Worm (Caenorhabditis elegans) whole organism, L4 larva: ENCODE measurements around the gene srw-68.

Source experiments
- F37D6.2 ChIP-seq: sonication (generic microtip); optimal IDR thresholded peaks from 2 replicates; lab custom pipeline; 2016; ENCODE audit warnings: mild to moderate bottlenecking, missing genetic modification characterization, missing compliant biosample characterization
- F44E2.7 ChIP-seq: fragments of 200-800 bp; sonication (Bioruptor generic); IDR thresholded peaks from 2 replicates; pipeline ENCODE4 v2.1.2; 2022; ENCODE audit warnings: missing genetic modification characterization, missing compliant biosample characterization
- F49E8.2 ChIP-seq: sonication (generic microtip); optimal IDR thresholded peaks from 2 replicates; lab custom pipeline; 2016; ENCODE audit warnings: missing compliant biosample characterization, mild to moderate bottlenecking, missing genetic modification characterization, borderline replicate concordance
- R02D3.7 ChIP-seq: fragments of 150-350 bp; sonication (generic microtip); optimal IDR thresholded peaks from 3 replicates; lab custom pipeline; 2014; ENCODE audit warnings: missing biosample characterization, missing genetic modification characterization
- Y105C5A.15 ChIP-seq: fragments of 200-800 bp; sonication (Bioruptor generic); IDR thresholded peaks from 2 replicates; pipeline ENCODE4 v1.3.6; 2022; ENCODE audit warnings: missing genetic modification characterization, missing compliant biosample characterization
- Y48G9A.11 ChIP-seq: fragments of 200-800 bp; sonication (Bioruptor generic); IDR thresholded peaks from 2 replicates; pipeline ENCODE4 v1.3.6; 2022; ENCODE audit warnings: missing genetic modification reagents, missing genetic modification characterization, missing compliant biosample characterization
- Y5F2A.4 ChIP-seq: fragments of 200-800 bp; sonication (Bioruptor generic); optimal IDR thresholded peaks from 2 replicates; lab custom pipeline; 2018; ENCODE audit warnings: mild to moderate bottlenecking, missing genetic modification characterization, missing compliant biosample characterization
- ZK546.5 ChIP-seq, 2 experiments: sonication (generic microtip); optimal IDR thresholded peaks; 2 replicates each; lab custom pipeline; 2017; ENCODE audit warnings: missing biosample characterization in 2 of 2, missing genetic modification characterization in 2 of 2
- aha-1 ChIP-seq: fragments of 150-350 bp; peaks from one replicate; lab custom pipeline; 2014; ENCODE audit warnings: missing biosample characterization, missing genetic modification characterization
- ama-1 ChIP-seq: fragments of 150-350 bp; optimal IDR thresholded peaks from 2 replicates; lab custom pipeline; 2014; ENCODE audit warnings: inconsistent platforms, mixed read lengths
- arid-1 ChIP-seq: fragments of 200-800 bp; sonication (Bioruptor generic); conservative IDR thresholded peaks from 2 replicates; pipeline ENCODE4 v1.3.6; 2022; ENCODE audit warnings: missing genetic modification reagents, missing genetic modification characterization, missing compliant biosample characterization
- ceh-20 ChIP-seq: fragments of 200-800 bp; sonication (Bioruptor generic); IDR thresholded peaks from 2 replicates; pipeline ENCODE4 v1.3.6; 2022; ENCODE audit warnings: missing genetic modification reagents, missing genetic modification characterization, missing compliant biosample characterization
- ceh-28 ChIP-seq: fragments of 150-350 bp; optimal IDR thresholded peaks from 2 replicates; lab custom pipeline; 2014; ENCODE audit warnings: missing biosample characterization, missing genetic modification reagents, missing genetic modification characterization
- ceh-44 ChIP-seq: fragments of 200-800 bp; sonication (Bioruptor generic); IDR thresholded peaks from 2 replicates; pipeline ENCODE4 v1.3.6; 2022; ENCODE audit warnings: missing genetic modification reagents, missing genetic modification characterization, missing compliant biosample characterization
- ceh-62 ChIP-seq: sonication (generic microtip); optimal IDR thresholded peaks from 2 replicates; lab custom pipeline; 2017; ENCODE audit warnings: missing biosample characterization, missing genetic modification characterization
- ceh-82 ChIP-seq: sonication (generic microtip); optimal IDR thresholded peaks from 2 replicates; lab custom pipeline; 2017; ENCODE audit warnings: missing biosample characterization, missing genetic modification characterization
- ctbp-1 ChIP-seq: fragments of 200-800 bp; sonication (Bioruptor generic); IDR thresholded peaks from 2 replicates; pipeline ENCODE4 v1.3.6; 2022; ENCODE audit warnings: missing genetic modification reagents, missing genetic modification characterization, missing compliant biosample characterization
- daf-19 ChIP-seq: fragments of 200-800 bp; sonication (Bioruptor generic); conservative IDR thresholded peaks from 2 replicates; pipeline ENCODE4 v1.3.6; 2022; ENCODE audit warnings: missing genetic modification characterization, missing compliant biosample characterization
- daf-8 ChIP-seq: fragments of 200-800 bp; sonication (Bioruptor generic); IDR thresholded peaks from 2 replicates; pipeline ENCODE4 v1.3.6; 2022; ENCODE audit warnings: missing genetic modification characterization, missing compliant biosample characterization
- dmd-6 ChIP-seq: fragments of 200-800 bp; sonication (Bioruptor generic); IDR thresholded peaks from 2 replicates; pipeline ENCODE4 v1.3.6; 2022; ENCODE audit warnings: missing genetic modification reagents, missing genetic modification characterization, missing compliant biosample characterization
- dmd-8 ChIP-seq: fragments of 200-800 bp; sonication (Bioruptor generic); IDR thresholded peaks from 2 replicates; pipeline ENCODE4 v1.3.6; 2022; ENCODE audit warnings: missing genetic modification characterization, missing compliant biosample characterization
- duxl-1 ChIP-seq: sonication (generic microtip); optimal IDR thresholded peaks from 2 replicates; lab custom pipeline; 2016; ENCODE audit warnings: mild to moderate bottlenecking, missing genetic modification characterization, moderate library complexity, missing compliant biosample characterization; ENCODE audit not compliant: poor library complexity
- egl-43 ChIP-seq: fragments of 200-800 bp; sonication (Bioruptor generic); IDR thresholded peaks from 2 replicates; pipeline ENCODE4 v1.3.6; 2022; ENCODE audit warnings: missing genetic modification reagents, missing genetic modification characterization, missing compliant biosample characterization
- fkh-10 ChIP-seq: fragments of 150-350 bp; optimal IDR thresholded peaks from 2 replicates; lab custom pipeline; 2014; ENCODE audit warnings: missing biosample characterization, missing genetic modification reagents, missing genetic modification characterization
- fos-1 ChIP-seq: fragments of 150-350 bp; optimal IDR thresholded peaks from 2 replicates; lab custom pipeline; 2014; ENCODE audit warnings: missing biosample characterization, missing genetic modification characterization
- hlh-11 ChIP-seq: fragments of 200-800 bp; sonication (Bioruptor generic); optimal IDR thresholded peaks from 2 replicates; lab custom pipeline; 2018; ENCODE audit warnings: mild to moderate bottlenecking, missing genetic modification characterization, missing compliant biosample characterization
- hlh-30 ChIP-seq: sonication (generic microtip); optimal IDR thresholded peaks from 2 replicates; lab custom pipeline; 2017; ENCODE audit warnings: antibody characterized with exemption, mild to moderate bottlenecking, missing genetic modification characterization, missing compliant biosample characterization; ENCODE audit not compliant: insufficient read depth
- lim-7 ChIP-seq: fragments of 200-800 bp; sonication (Bioruptor generic); IDR thresholded peaks from 2 replicates; pipeline ENCODE4 v1.3.6; 2022; ENCODE audit warnings: missing genetic modification characterization, missing compliant biosample characterization
- lin-1 ChIP-seq: fragments of 200-800 bp; sonication (Bioruptor generic); IDR thresholded peaks from 2 replicates; pipeline ENCODE4 v1.3.6; 2022; ENCODE audit warnings: missing genetic modification reagents, missing genetic modification characterization, missing compliant biosample characterization
- lin-15B ChIP-seq: fragments of 150-350 bp; sonication (generic microtip); optimal IDR thresholded peaks from 3 replicates; lab custom pipeline; 2014; ENCODE audit warnings: missing biosample characterization, missing genetic modification characterization
- lin-38 ChIP-seq: fragments of 200-800 bp; sonication (Bioruptor generic); IDR thresholded peaks from 2 replicates; pipeline ENCODE4 v1.3.6; 2022; ENCODE audit warnings: missing genetic modification reagents, missing genetic modification characterization, missing compliant biosample characterization
- lin-39 ChIP-seq: fragments of 150-350 bp; optimal IDR thresholded peaks from 2 replicates; lab custom pipeline; 2014; ENCODE audit warnings: missing biosample characterization, missing genetic modification reagents, missing genetic modification characterization
- lir-3 ChIP-seq: sonication (generic microtip); optimal IDR thresholded peaks from 2 replicates; lab custom pipeline; 2016; ENCODE audit warnings: mild to moderate bottlenecking, missing genetic modification characterization, missing compliant biosample characterization
- lsy-2 ChIP-seq, 2 experiments: fragments of 150-350 bp in 1 of 2; sonication (generic microtip) in 1 of 2; optimal IDR thresholded peaks; 2 replicates each; lab custom pipeline; 2014 to 2017; ENCODE audit warnings: missing biosample characterization in 2 of 2, missing genetic modification characterization in 2 of 2
- madf-5 ChIP-seq, 2 experiments: fragments of 200-800 bp; sonication (Bioruptor generic); IDR thresholded peaks; 2 replicates each; pipeline ENCODE4 v1.3.6; 2022; ENCODE audit warnings: missing compliant biosample characterization in 2 of 2, missing genetic modification characterization in 2 of 2
- mdl-1 ChIP-seq, 2 experiments: fragments of 150-350 bp in 1 of 2; sonication (generic microtip) in 1 of 2; optimal IDR thresholded peaks; 2 replicates each; lab custom pipeline; 2014 to 2017; ENCODE audit warnings: missing biosample characterization in 2 of 2, missing genetic modification characterization in 2 of 2
- mdt-29 ChIP-seq: fragments of 200-800 bp; sonication (Bioruptor generic); IDR thresholded peaks from 2 replicates; pipeline ENCODE4 v1.3.6; 2022; ENCODE audit warnings: missing genetic modification reagents, missing genetic modification characterization, missing compliant biosample characterization
- mes-2 ChIP-seq: sonication (generic microtip); optimal IDR thresholded peaks from 2 replicates; lab custom pipeline; 2016; ENCODE audit warnings: missing genotype, mild to moderate bottlenecking, missing genetic modification characterization, missing compliant biosample characterization; ENCODE audit not compliant: poor library complexity, severe bottlenecking
- nhr-28 ChIP-seq: fragments of 150-350 bp; optimal IDR thresholded peaks from 2 replicates; lab custom pipeline; 2014; ENCODE audit warnings: missing biosample characterization, missing genetic modification characterization
- nhr-41 ChIP-seq: fragments of 200-800 bp; sonication (Bioruptor generic); IDR thresholded peaks from 2 replicates; pipeline ENCODE4 v1.3.6; 2022; ENCODE audit warnings: missing genetic modification reagents, missing genetic modification characterization, missing compliant biosample characterization
- php-3 ChIP-seq: fragments of 200-800 bp; sonication (Bioruptor generic); IDR thresholded peaks from 2 replicates; pipeline ENCODE4 v1.3.6; 2022; ENCODE audit warnings: missing genetic modification reagents, missing genetic modification characterization, missing compliant biosample characterization
- pqm-1 ChIP-seq: sonication (generic microtip); optimal IDR thresholded peaks from 2 replicates; lab custom pipeline; 2017; ENCODE audit warnings: missing biosample characterization, missing genetic modification characterization
- saeg-2 ChIP-seq: fragments of 200-800 bp; sonication (Bioruptor generic); IDR thresholded peaks from 2 replicates; pipeline ENCODE4 v1.3.6; 2022; ENCODE audit warnings: missing genetic modification reagents, missing genetic modification characterization, missing compliant biosample characterization
- snpc-4 ChIP-seq: fragments of 150-350 bp; optimal IDR thresholded peaks from 2 replicates; lab custom pipeline; 2014; ENCODE audit warnings: missing biosample characterization, missing genetic modification characterization
- spr-1 ChIP-seq: sonication (generic microtip); optimal IDR thresholded peaks from 2 replicates; lab custom pipeline; 2016; ENCODE audit warnings: mild to moderate bottlenecking, missing genetic modification characterization, missing compliant biosample characterization
- tag-97 ChIP-seq: fragments of 200-800 bp; sonication (Bioruptor generic); IDR thresholded peaks from 2 replicates; pipeline ENCODE4 v1.3.6; 2022; ENCODE audit warnings: missing genetic modification characterization, missing compliant biosample characterization
- unc-39 ChIP-seq: sonication (generic microtip); optimal IDR thresholded peaks from 2 replicates; lab custom pipeline; 2017; ENCODE audit warnings: missing biosample characterization, missing genetic modification characterization
- zag-1 ChIP-seq: fragments of 150-350 bp; optimal IDR thresholded peaks from 2 replicates; lab custom pipeline; 2014; ENCODE audit warnings: missing biosample characterization, missing genetic modification characterization
- zfp-2 ChIP-seq: sonication (generic microtip); optimal IDR thresholded peaks from 2 replicates; lab custom pipeline; 2016; ENCODE audit warnings: mild to moderate bottlenecking, missing genetic modification characterization, missing compliant biosample characterization
- zip-11 ChIP-seq: fragments of 200-800 bp; sonication (Bioruptor generic); IDR thresholded peaks from 2 replicates; pipeline ENCODE4 v1.3.6; 2022; ENCODE audit warnings: missing genetic modification characterization, missing compliant biosample characterization

The srw-68 gene

ce11 chrV:7437538-7437937 is 11.0 kb upstream of the srw-68 start, which contains the start of gene F25E5.9 (continued):
- peak; percentile 7 for TF ChIP-seq hlh-11 (tag; lab: Kevin White, UChicago)
- no peak for TF ChIP-seq daf-19 (GFP tag; lab: Robert Waterston, UW)
- TF ChIP-seq zfp-2 (tag; lab: Kevin White, UChicago) = no peak
- TF ChIP-seq ceh-28 (tag; lab: Kevin White, UChicago) = no peak
- no peak for TF ChIP-seq daf-8 (GFP tag; lab: Robert Waterston, UW)
- TF ChIP-seq ceh-82 (tag; lab: Kevin White, UChicago) = no peak
- TF ChIP-seq lin-38 (GFP tag; lab: Robert Waterston, UW) = no peak
- TF ChIP-seq arid-1 (GFP tag; lab: Robert Waterston, UW) = no peak
- TF ChIP-seq nhr-28 (tag; lab: Kevin White, UChicago) = no peak
- TF ChIP-seq fkh-10 (GFP tag; lab: Kevin White, UChicago) = peak; percentile 29
- no peak for TF ChIP-seq ama-1 (lab: Kevin White, UChicago)
- TF ChIP-seq spr-1 (tag; lab: Kevin White, UChicago) = no peak
- TF ChIP-seq ceh-44 (GFP tag; lab: Robert Waterston, UW) = no peak
- no peak for TF ChIP-seq lin-1
- no peak for TF ChIP-seq nhr-41
- TF ChIP-seq dmd-6 (GFP tag; lab: Robert Waterston, UW) = no peak
- peak in 1 of 2 experiments; percentile 16 for TF ChIP-seq lsy-2 (tag; optimal IDR thresholded peaks at IDR 0.05; lab: Kevin White, UChicago)
- no peak for TF ChIP-seq lin-15B
- no peak for TF ChIP-seq pqm-1 (tag; lab: Kevin White, UChicago)
- peak; percentile 23 for TF ChIP-seq mes-2 (tag; lab: Kevin White, UChicago)
- peak; percentile 72; the same call in 1 of the 2 replicates for TF ChIP-seq egl-43 (GFP tag; lab: Robert Waterston, UW)
- TF ChIP-seq mdt-29 (GFP tag; lab: Robert Waterston, UW) = no peak
- TF ChIP-seq Y5F2A.4 (GFP tag; lab: Kevin White, UChicago) = no peak
- TF ChIP-seq fos-1 (tag; lab: Kevin White, UChicago) = no peak
- no peak for TF ChIP-seq php-3
- TF ChIP-seq, all 104 proteins: peak for 20

- TF ChIP-seq ctbp-1 (GFP tag; lab: Robert Waterston, UW) = no peak
- TF ChIP-seq Y5F2A.4 (GFP tag; lab: Kevin White, UChicago) = no peak
- no peak for TF ChIP-seq ceh-20
- TF ChIP-seq unc-39 (tag; lab: Kevin White, UChicago) = no peak
- TF ChIP-seq R02D3.7 (tag; lab: Kevin White, UChicago) = no peak
- TF ChIP-seq aha-1 (tag; lab: Kevin White, UChicago) = peak; percentile 66
- no peak for TF ChIP-seq F44E2.7 (GFP tag; lab: Robert Waterston, UW)
- TF ChIP-seq mdt-29 (GFP tag; lab: Robert Waterston, UW) = 0 out of 2 replicates have a peak, but pooled peaks have one; percentile 7
- no peak for TF ChIP-seq pqm-1 (tag; lab: Kevin White, UChicago)
- no peak for TF ChIP-seq ceh-62
- no peak; the same call in 1 of the 2 replicates for TF ChIP-seq nhr-41
- TF ChIP-seq zag-1 (tag; lab: Kevin White, UChicago) = no peak
- no peak for TF ChIP-seq dmd-8 (GFP tag; lab: Robert Waterston, UW)
- TF ChIP-seq Y105C5A.15 (GFP tag; lab: Robert Waterston, UW) = no peak
- TF ChIP-seq tag-97 = no peak
- no peak for TF ChIP-seq lin-39 (tag; lab: Kevin White, UChicago)
- no peak for TF ChIP-seq saeg-2 (GFP tag; lab: Robert Waterston, UW)
- no peak for TF ChIP-seq snpc-4 (tag; lab: Kevin White, UChicago)
- TF ChIP-seq mdl-1 (tag; optimal IDR thresholded peaks at IDR 0.05; lab: Kevin White, UChicago) = peak; percentile 8 to 73
- TF ChIP-seq F49E8.2 (tag; lab: Kevin White, UChicago) = no peak
- no peak for TF ChIP-seq egl-43 (GFP tag; lab: Robert Waterston, UW)
- no peak for TF ChIP-seq zip-11
- TF ChIP-seq ceh-28 (tag; lab: Kevin White, UChicago) = no peak
- TF ChIP-seq duxl-1 (tag; lab: Kevin White, UChicago) = peak; percentile 13
- no peak for TF ChIP-seq lir-3 (tag; lab: Kevin White, UChicago)
- no peak for TF ChIP-seq ceh-82 (tag; lab: Kevin White, UChicago)
- TF ChIP-seq madf-5 (GFP tag; IDR thresholded peaks at IDR 0.05; lab: Robert Waterston, UW) = no peak
- TF ChIP-seq Y48G9A.11 = no peak
- no peak for TF ChIP-seq spr-1 (tag; lab: Kevin White, UChicago)
- TF ChIP-seq hlh-30 (tag; lab: Kevin White, UChicago) = peak; percentile 84
- TF ChIP-seq F37D6.2 (tag; lab: Kevin White, UChicago) = no peak
- no peak for TF ChIP-seq lim-7 (GFP tag; lab: Robert Waterston, UW)
- TF ChIP-seq ZK546.5 (tag; optimal IDR thresholded peaks at IDR 0.05; lab: Kevin White, UChicago) = no peak
Observed at ce11 chrV:7436911-7437310, 10.4 kb upstream of the srw-68 start.
